Worm (Caenorhabditis elegans) whole organism, late embryonic: ENCODE results near the gene col-132.

Experiments used
- C38D4.7 ChIP-seq: fragments of 200-800 bp; sonication (Bioruptor generic); optimal IDR thresholded peaks from 2 replicates; lab custom pipeline; 2018; ENCODE audit warnings: mild to moderate bottlenecking, missing genetic modification characterization, moderate library complexity, missing compliant biosample characterization
- ama-1 ChIP-seq: fragments of 150-350 bp; optimal IDR thresholded peaks from 2 replicates; lab custom pipeline; 2014
- ceh-19 ChIP-seq: fragments of 200-800 bp; sonication (Bioruptor generic); optimal IDR thresholded peaks from 2 replicates; lab custom pipeline; 2018; ENCODE audit warnings: mild to moderate bottlenecking, missing genetic modification characterization, missing compliant biosample characterization
- ceh-22 ChIP-seq: sonication (generic microtip); optimal IDR thresholded peaks from 2 replicates; lab custom pipeline; 2017; ENCODE audit warnings: missing biosample characterization, missing genetic modification characterization
- dve-1 ChIP-seq: sonication (generic microtip); optimal IDR thresholded peaks from 2 replicates; lab custom pipeline; 2017; ENCODE audit warnings: antibody characterized with exemption, mild to moderate bottlenecking, missing genetic modification characterization, missing compliant biosample characterization
- hlh-30 ChIP-seq: sonication (generic microtip); optimal IDR thresholded peaks from 2 replicates; lab custom pipeline; 2017; ENCODE audit warnings: antibody characterized with exemption, missing genetic modification characterization, missing compliant biosample characterization; ENCODE audit not compliant: insufficient read depth
- hlh-6 ChIP-seq: sonication (generic microtip); optimal IDR thresholded peaks from 2 replicates; lab custom pipeline; 2016; ENCODE audit warnings: missing genotype, missing genetic modification characterization, missing compliant biosample characterization
- nhr-11 ChIP-seq: fragments of 150-350 bp; optimal IDR thresholded peaks from 2 replicates; lab custom pipeline; 2014; ENCODE audit warnings: missing biosample characterization, missing genetic modification characterization
- pqm-1 ChIP-seq: sonication (generic microtip); optimal IDR thresholded peaks from 2 replicates; lab custom pipeline; 2016; ENCODE audit warnings: missing genetic modification characterization, missing compliant biosample characterization
- sdc-2 ChIP-seq: sonication (generic microtip); optimal IDR thresholded peaks from 2 replicates; lab custom pipeline; 2016; ENCODE audit warnings: missing genotype, missing genetic modification characterization, missing compliant biosample characterization
- ttx-3 ChIP-seq: sonication (generic microtip); optimal IDR thresholded peaks from 2 replicates; lab custom pipeline; 2016; ENCODE audit warnings: missing genetic modification reagents, missing genetic modification characterization, missing compliant biosample characterization

DNA sequence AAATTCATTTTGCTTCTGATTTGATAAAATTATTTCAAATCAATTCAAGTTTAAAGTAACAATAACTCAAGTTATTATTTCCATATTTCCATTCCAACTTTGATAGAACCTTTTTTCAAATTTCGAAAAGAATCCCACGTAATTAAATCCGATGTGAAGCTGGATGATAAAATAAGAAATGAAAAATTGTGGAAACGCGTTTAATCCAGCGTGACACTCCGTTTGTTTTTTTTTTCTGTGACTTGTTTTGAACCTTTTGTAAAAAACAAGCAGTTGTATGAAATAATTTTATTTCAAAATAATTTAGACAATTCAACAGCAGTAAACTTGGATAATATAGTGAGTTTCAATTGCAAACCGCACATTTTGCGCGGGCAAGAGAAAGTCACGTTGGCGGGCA lies 38.3 kb downstream of the col-132 start, which contains the start of gene F49E11.7:
- no peak for TF ChIP-seq hlh-30 (tag; lab: Kevin White, UChicago)
- no peak for TF ChIP-seq ceh-22 (tag; lab: Kevin White, UChicago)
- TF ChIP-seq nhr-11 (tag; lab: Kevin White, UChicago) = no peak
- no peak for TF ChIP-seq hlh-6
- no peak for TF ChIP-seq ama-1
- no peak for TF ChIP-seq C38D4.7 (GFP tag; lab: Kevin White, UChicago)
- TF ChIP-seq sdc-2 (tag; lab: Kevin White, UChicago) = no peak
- TF ChIP-seq pqm-1 (tag; lab: Kevin White, UChicago) = no peak
- TF ChIP-seq dve-1 (tag; lab: Kevin White, UChicago) = no peak
- TF ChIP-seq ttx-3 = no peak
- no peak for TF ChIP-seq ceh-19 (GFP tag; lab: Kevin White, UChicago)
